Worm (Caenorhabditis elegans) whole organism, L1 larva: ENCODE data around the gene ttr-29.

ENCODE experiments used
- blmp-1 ChIP-seq: fragments of 150-350 bp; optimal IDR thresholded peaks from 2 replicates; lab custom pipeline; 2014; ENCODE audit warnings: missing biosample characterization, missing genetic modification characterization
- unc-62 ChIP-seq: fragments of 150-350 bp; optimal IDR thresholded peaks from 2 replicates; lab custom pipeline; 2014; ENCODE audit warnings: missing biosample characterization, missing genetic modification reagents, missing genetic modification characterization

DNA sequence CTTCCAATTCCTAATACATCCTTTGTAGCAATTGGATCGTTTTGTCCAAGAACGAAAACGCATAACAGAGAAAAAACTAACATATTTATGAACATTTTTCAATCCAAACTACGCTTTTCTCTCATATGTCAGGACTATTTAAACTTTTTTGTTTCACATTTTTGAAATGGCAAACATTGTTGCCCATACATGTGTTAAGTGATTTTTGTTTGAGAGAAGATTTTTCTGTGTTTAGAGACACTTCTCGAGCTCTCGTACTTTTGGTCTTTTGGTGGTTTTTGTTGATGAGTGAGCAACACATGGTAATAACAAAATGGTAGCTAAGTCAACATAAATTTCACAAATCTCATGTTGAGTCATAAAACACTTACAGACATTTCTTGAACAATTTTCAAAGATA, 1.6 kb downstream of the ttr-29 start, which contains the start of gene ttr-28:
- TF ChIP-seq unc-62 (GFP tag; lab: Kevin White, UChicago) = no peak
- TF ChIP-seq blmp-1 (tag; lab: Kevin White, UChicago) = no peak
